Worm (Caenorhabditis elegans) whole organism, L3 larva: Measurements from ENCODE around the gene C38D9.2.

Source experiments
- R02D3.7 ChIP-seq: fragments of 150-350 bp; optimal IDR thresholded peaks from 2 replicates; lab custom pipeline; 2014; ENCODE audit warnings: missing biosample characterization, missing genetic modification characterization
- ZK546.5 ChIP-seq: sonication (generic microtip); optimal IDR thresholded peaks from 2 replicates; lab custom pipeline; 2017; ENCODE audit warnings: missing biosample characterization, missing genetic modification characterization
- ceh-28 ChIP-seq: fragments of 150-350 bp; optimal IDR thresholded peaks from 2 replicates; lab custom pipeline; 2014; ENCODE audit warnings: missing biosample characterization, missing genetic modification reagents, missing genetic modification characterization
- ceh-9 ChIP-seq: sonication (generic microtip); optimal IDR thresholded peaks from 2 replicates; lab custom pipeline; 2018; ENCODE audit warnings: missing biosample characterization, missing genetic modification characterization
- daf-12 ChIP-seq: fragments of 150-350 bp; optimal IDR thresholded peaks from 2 replicates; lab custom pipeline; 2014; ENCODE audit warnings: missing biosample characterization, missing genetic modification reagents, missing genetic modification characterization
- egl-27 ChIP-seq: sonication (generic microtip); optimal IDR thresholded peaks from 4 replicates; lab custom pipeline; 2017; ENCODE audit warnings: missing biosample characterization, missing genetic modification reagents, missing genetic modification characterization
- egl-5 ChIP-seq: fragments of 150-350 bp; optimal IDR thresholded peaks from 2 replicates; lab custom pipeline; 2017; ENCODE audit warnings: missing biosample characterization, missing genetic modification reagents, missing genetic modification characterization, inconsistent platforms
- elt-1 ChIP-seq: fragments of 150-350 bp; optimal IDR thresholded peaks from 2 replicates; lab custom pipeline; 2014; ENCODE audit warnings: missing biosample characterization, missing genetic modification characterization
- elt-2 ChIP-seq: sonication (generic microtip); optimal IDR thresholded peaks from 2 replicates; lab custom pipeline; 2016; ENCODE audit warnings: missing genetic modification reagents, mild to moderate bottlenecking, missing genetic modification characterization, missing compliant biosample characterization
- elt-3 ChIP-seq, 3 experiments: fragments of 150-350 bp in 1 of 3; sonication (generic microtip) in 2 of 3; optimal IDR thresholded peaks; 2 replicates in 2 of 3; 4 replicates in 1 of 3; lab custom pipeline; 2014 to 2017; ENCODE audit warnings: missing biosample characterization in 3 of 3, missing genetic modification characterization in 3 of 3
- eor-1 ChIP-seq, 2 experiments: fragments of 150-350 bp; optimal IDR thresholded peaks; 2 replicates each; lab custom pipeline; 2014 to 2018; ENCODE audit warnings: missing biosample characterization in 2 of 2, missing genetic modification characterization in 2 of 2
- fkh-2 ChIP-seq: fragments of 150-350 bp; optimal IDR thresholded peaks from 2 replicates; lab custom pipeline; 2014; ENCODE audit warnings: missing biosample characterization, missing genetic modification reagents, missing genetic modification characterization
- hmg-11 ChIP-seq: sonication (generic microtip); optimal IDR thresholded peaks from 2 replicates; lab custom pipeline; 2016; ENCODE audit warnings: missing genetic modification characterization, missing compliant biosample characterization
- lin-15B ChIP-seq: fragments of 150-350 bp; optimal IDR thresholded peaks from 2 replicates; lab custom pipeline; 2014; ENCODE audit warnings: missing biosample characterization, missing genetic modification characterization
- mml-1 ChIP-seq: fragments of 150-350 bp; sonication (generic microtip); optimal IDR thresholded peaks from 3 replicates; lab custom pipeline; 2014; ENCODE audit warnings: missing biosample characterization, missing genetic modification characterization
- nfya-1 ChIP-seq: sonication (generic microtip); optimal IDR thresholded peaks from 2 replicates; lab custom pipeline; 2017; ENCODE audit warnings: missing genetic modification characterization, mild to moderate bottlenecking, missing compliant biosample characterization, antibody characterized with exemption, moderate library complexity; ENCODE audit not compliant: insufficient read depth
- nhr-11 ChIP-seq: fragments of 150-350 bp; optimal IDR thresholded peaks from 2 replicates; lab custom pipeline; 2014; ENCODE audit warnings: missing biosample characterization, missing genetic modification characterization
- nhr-12 ChIP-seq: fragments of 150-350 bp; optimal IDR thresholded peaks from 2 replicates; lab custom pipeline; 2014; ENCODE audit warnings: missing biosample characterization, missing genetic modification characterization
- nhr-23 ChIP-seq: fragments of 150-350 bp; optimal IDR thresholded peaks from 2 replicates; lab custom pipeline; 2014; ENCODE audit warnings: missing biosample characterization, missing genetic modification reagents, missing genetic modification characterization
- nhr-25 ChIP-seq: sonication (generic microtip); optimal IDR thresholded peaks from 2 replicates; lab custom pipeline; 2017; ENCODE audit warnings: missing biosample characterization, missing genetic modification characterization
- nhr-43 ChIP-seq: sonication (generic microtip); optimal IDR thresholded peaks from 2 replicates; lab custom pipeline; 2016; ENCODE audit warnings: mild to moderate bottlenecking, missing genetic modification characterization, missing compliant biosample characterization; ENCODE audit not compliant: poor library complexity, severe bottlenecking
- nhr-67 ChIP-seq: fragments of 150-350 bp; optimal IDR thresholded peaks from 2 replicates; lab custom pipeline; 2014; ENCODE audit warnings: missing biosample characterization, missing genetic modification characterization
- nhr-76 ChIP-seq: fragments of 150-350 bp; sonication (generic microtip); optimal IDR thresholded peaks from 5 replicates; lab custom pipeline; 2014; ENCODE audit warnings: missing biosample characterization, missing genetic modification characterization
- nhr-77 ChIP-seq: fragments of 150-350 bp; optimal IDR thresholded peaks from 2 replicates; lab custom pipeline; 2014; ENCODE audit warnings: missing biosample characterization, missing genetic modification characterization
- pha-4 ChIP-seq: fragments of 150-350 bp; optimal IDR thresholded peaks from 2 replicates; lab custom pipeline; 2014; ENCODE audit warnings: missing biosample characterization, missing genetic modification reagents, missing genetic modification characterization
- pqm-1 ChIP-seq: fragments of 150-350 bp; optimal IDR thresholded peaks from 2 replicates; lab custom pipeline; 2017; ENCODE audit warnings: missing biosample characterization, missing genetic modification characterization, inconsistent platforms
- skn-1 ChIP-seq: fragments of 150-350 bp; optimal IDR thresholded peaks from 2 replicates; lab custom pipeline; 2014; ENCODE audit warnings: missing biosample characterization, missing genetic modification characterization
- snpc-4 ChIP-seq: fragments of 150-350 bp; optimal IDR thresholded peaks from 2 replicates; lab custom pipeline; 2014; ENCODE audit warnings: missing biosample characterization, missing genetic modification characterization
- tbx-2 ChIP-seq: sonication (generic microtip); optimal IDR thresholded peaks from 2 replicates; lab custom pipeline; 2016; ENCODE audit warnings: mild to moderate bottlenecking, missing genetic modification characterization, missing compliant biosample characterization
- unc-39 ChIP-seq: sonication (generic microtip); optimal IDR thresholded peaks from 4 replicates; lab custom pipeline; 2017; ENCODE audit warnings: missing biosample characterization, missing genetic modification characterization
- ztf-4 ChIP-seq: fragments of 150-350 bp; optimal IDR thresholded peaks from 2 replicates; lab custom pipeline; 2014; ENCODE audit warnings: missing biosample characterization, missing genetic modification characterization

The C38D9.2 gene

ce11 chrV:17532686-17533085, 34.3 kb upstream of the C38D9.2 start, which contains the start of gene C18D4.3:
Gene C18D4.3, minus strand, starts transcription at chrV:17532786.
- TF ChIP-seq hmg-11 (tag; lab: Kevin White, UChicago) (no peak), daf-12 (tag; lab: Kevin White, UChicago) (no peak), ceh-9 (tag; lab: Kevin White, UChicago) (no peak), nhr-67 (tag; lab: Kevin White, UChicago) (no peak), ztf-4 (tag; lab: Kevin White, UChicago) (no peak), mml-1 (tag; lab: Kevin White, UChicago) (no peak), nhr-23 (tag; lab: Kevin White, UChicago) (no peak), ceh-28 (tag; lab: Kevin White, UChicago) (no peak), eor-1 (tag; optimal IDR thresholded peaks at IDR 0.05; lab: Kevin White, UChicago) (no peak), fkh-2 (tag; lab: Kevin White, UChicago) (no peak), elt-3 (tag; optimal IDR thresholded peaks at IDR 0.05; lab: Kevin White, UChicago) (no peak), egl-27 (tag; lab: Kevin White, UChicago) (no peak), tbx-2 (tag; lab: Kevin White, UChicago) (no peak), nhr-12 (tag; lab: Kevin White, UChicago) (no peak), pqm-1 (no peak)

- TF ChIP-seq ztf-4 (tag; lab: Kevin White, UChicago) (no peak), skn-1 (no peak), mml-1 (tag; lab: Kevin White, UChicago) (no peak), egl-27 (tag; lab: Kevin White, UChicago) (no peak), tbx-2 (tag; lab: Kevin White, UChicago) (no peak), hmg-11 (tag; lab: Kevin White, UChicago) (no peak), elt-2 (no peak), nhr-12 (tag; lab: Kevin White, UChicago) (no peak), nhr-23 (tag; lab: Kevin White, UChicago) (no peak), pha-4 (tag; lab: Kevin White, UChicago) (no peak), nhr-67 (tag; lab: Kevin White, UChicago) (no peak)
Observed at ce11 chrV:17533200-17533599, 33.8 kb upstream of the C38D9.2 start.

- TF ChIP-seq egl-27 (tag; lab: Kevin White, UChicago) (no peak), eor-1 (tag; optimal IDR thresholded peaks at IDR 0.05; lab: Kevin White, UChicago) (no peak), pha-4 (tag; lab: Kevin White, UChicago) (peak; percentile 23), ZK546.5 (tag; lab: Kevin White, UChicago) (no peak), nhr-77 (tag; lab: Kevin White, UChicago) (no peak), snpc-4 (tag; lab: Kevin White, UChicago) (no peak), hmg-11 (tag; lab: Kevin White, UChicago) (no peak), lin-15B (tag; lab: Kevin White, UChicago) (peak; percentile 32), daf-12 (tag; lab: Kevin White, UChicago) (no peak)
Observed at ce11 chrV:17538279-17538896, 28.6 kb upstream of the C38D9.2 start, which contains the start of gene C18D4.6. Gene C18D4.6, minus strand, starts transcription at chrV:17538375.

ce11 chrV:17539289-17539688, 27.7 kb upstream of the C38D9.2 start:
- no peak for TF ChIP-seq nhr-25
- no peak for TF ChIP-seq nhr-77 (tag; lab: Kevin White, UChicago)
- TF ChIP-seq elt-1 (tag; lab: Kevin White, UChicago), result no peak
- no peak for TF ChIP-seq ztf-4 (tag; lab: Kevin White, UChicago)
- TF ChIP-seq ceh-9 (tag; lab: Kevin White, UChicago), result no peak
- TF ChIP-seq snpc-4 (tag; lab: Kevin White, UChicago), result no peak
- TF ChIP-seq nhr-11 (tag; lab: Kevin White, UChicago), result no peak
- TF ChIP-seq ceh-28 (tag; lab: Kevin White, UChicago), result no peak
- TF ChIP-seq nhr-43 (tag; lab: Kevin White, UChicago), result no peak

- no peak for TF ChIP-seq ceh-9 (tag; lab: Kevin White, UChicago)
- no peak for TF ChIP-seq nhr-43 (tag; lab: Kevin White, UChicago)
- no peak for TF ChIP-seq nhr-23 (tag; lab: Kevin White, UChicago)
- no peak for TF ChIP-seq mml-1 (tag; lab: Kevin White, UChicago)
- TF ChIP-seq egl-5 (tag; lab: Kevin White, UChicago), result no peak
- TF ChIP-seq pqm-1, result no peak
- no peak for TF ChIP-seq ceh-28 (tag; lab: Kevin White, UChicago)
- no peak for TF ChIP-seq nfya-1 (tag; lab: Kevin White, UChicago)
- TF ChIP-seq R02D3.7 (tag; lab: Kevin White, UChicago), result no peak
- TF ChIP-seq unc-39 (tag; lab: Kevin White, UChicago), result no peak
- TF ChIP-seq daf-12 (tag; lab: Kevin White, UChicago), result no peak
- TF ChIP-seq skn-1, result no peak
- no peak for TF ChIP-seq nhr-76 (tag; lab: Kevin White, UChicago)
- TF ChIP-seq hmg-11 (tag; lab: Kevin White, UChicago), result no peak
Observed at ce11 chrV:17540295-17540694, 26.7 kb upstream of the C38D9.2 start, which contains the start of gene srz-25. Gene srz-25, plus strand, starts transcription at chrV:17540595.
